Fruit fly (Drosophila melanogaster): ENCODE data around the gene Tmtc1.

Tmtc1 gene

dm6 chr2L:2749144-2749766, 71.7 kb downstream of the Tmtc1 start (continued):
- TF ChIP-seq CG31388 (GFP tag; optimal IDR thresholded peaks at IDR 0.05) (no peak), CG8281 (tag; optimal IDR thresholded peaks at IDR 0.05) (peak; percentile 86), CTCF (GFP tag; optimal IDR thresholded peaks at IDR 0.05) (no peak), Meics (GFP tag; optimal IDR thresholded peaks at IDR 0.05) (no peak), D19B (GFP tag; optimal IDR thresholded peaks at IDR 0.05) (no peak), CG10209 (GFP tag; optimal IDR thresholded peaks at IDR 0.05) (no peak), ac (GFP tag; optimal IDR thresholded peaks at IDR 0.05) (no peak), zen (tag; optimal IDR thresholded peaks at IDR 0.05) (no peak), ttk (GFP tag; IDR thresholded peaks at IDR 0.05) (no peak), CG10462 (GFP tag; optimal IDR thresholded peaks at IDR 0.05) (no peak), Nf-YC (tag; optimal IDR thresholded peaks at IDR 0.05) (no peak), unpg (GFP tag; optimal IDR thresholded peaks at IDR 0.05) (no peak), tx (GFP tag; optimal IDR thresholded peaks at IDR 0.05) (no peak), Neu2 (GFP tag; optimal IDR thresholded peaks at IDR 0.05; ENCODE audit: borderline replicate concordance) (no peak), ems (GFP tag; optimal IDR thresholded peaks at IDR 0.05) (no peak), CG15514 (GFP tag; optimal IDR thresholded peaks at IDR 0.05) (peak; percentile 25), lola (GFP tag; optimal IDR thresholded peaks at IDR 0.05) (no peak), ham (GFP tag; IDR thresholded peaks at IDR 0.05) (no peak), Dbx (GFP tag; IDR thresholded peaks at IDR 0.05) (no peak), CG12219 (GFP tag; optimal IDR thresholded peaks at IDR 0.05) (peak; percentile 3), Sry-β (GFP tag; optimal IDR thresholded peaks at IDR 0.05) (peak; percentile 97), peb (GFP tag; IDR thresholded peaks at IDR 0.05) (no peak), CG12155 (GFP tag; optimal IDR thresholded peaks at IDR 0.05) (no peak), so (GFP tag; IDR thresholded peaks at IDR 0.05) (no peak), CG42726 (GFP tag; IDR thresholded peaks at IDR 0.05; ENCODE audit: partially characterized antibody) (no peak), CG1024 (GFP tag; IDR thresholded peaks at IDR 0.05) (no peak), CG34422 (GFP tag; IDR thresholded peaks at IDR 0.05) (no peak), Xbp1 (GFP tag; optimal IDR thresholded peaks at IDR 0.05) (no peak), nau (GFP tag; optimal IDR thresholded peaks at IDR 0.05) (peak; percentile 27), BEAF-32 (GFP tag; optimal IDR thresholded peaks at IDR 0.05) (peak; percentile 39), wek (GFP tag; optimal IDR thresholded peaks at IDR 0.05) (peak; percentile 47), sisA (GFP tag; IDR thresholded peaks at IDR 0.05) (no peak), Rx (GFP tag; IDR thresholded peaks at IDR 0.05) (no peak), CG18476 (GFP tag; optimal IDR thresholded peaks at IDR 0.05) (no peak), chm (GFP tag; IDR thresholded peaks at IDR 0.05) (no peak), CG9797 (GFP tag; optimal IDR thresholded peaks at IDR 0.05) (peak; percentile 12), CG4707 (GFP tag; optimal IDR thresholded peaks at IDR 0.05) (peak; percentile 29), ap (GFP tag; IDR thresholded peaks at IDR 0.05) (no peak), MESR4 (GFP tag; optimal IDR thresholded peaks at IDR 0.05) (peak; percentile 17), Fer2 (tag; optimal IDR thresholded peaks at IDR 0.05) (no peak), lilli (GFP tag; optimal IDR thresholded peaks at IDR 0.05) (peak; percentile 10), Sry-δ (GFP tag; optimal IDR thresholded peaks at IDR 0.05) (peak; percentile 51), ara (GFP tag; IDR thresholded peaks at IDR 0.05) (no peak), CG3726 (GFP tag; IDR thresholded peaks at IDR 0.05) (no peak), insv (GFP tag; optimal IDR thresholded peaks at IDR 0.05) (no peak), phol (tag; optimal IDR thresholded peaks at IDR 0.05) (no peak), bbx (GFP tag; IDR thresholded peaks at IDR 0.05; ENCODE audit: partially characterized antibody) (no peak), CG34376 (GFP tag; optimal IDR thresholded peaks at IDR 0.05) (peak; percentile 7), Mes4 (GFP tag; optimal IDR thresholded peaks at IDR 0.05) (peak; percentile 13), CG6813 (GFP tag; optimal IDR thresholded peaks at IDR 0.05) (peak; percentile 39), Drgx (GFP tag; IDR thresholded peaks at IDR 0.05) (no peak)
